Worm (Caenorhabditis elegans) whole organism, L1 larva: ENCODE data around the gene F01G12.18.

ENCODE experiments used
- C04F5.9 ChIP-seq: sonication (generic microtip); optimal IDR thresholded peaks from 2 replicates; lab custom pipeline; 2016; ENCODE audit warnings: missing genetic modification characterization, missing compliant biosample characterization
- C34B4.2 ChIP-seq: sonication (generic microtip); optimal IDR thresholded peaks from 2 replicates; lab custom pipeline; 2017; ENCODE audit warnings: mild to moderate bottlenecking, missing genetic modification characterization, missing compliant biosample characterization
- F16B12.6 ChIP-seq: fragments of 150-350 bp; optimal IDR thresholded peaks from 2 replicates; lab custom pipeline; 2014; ENCODE audit warnings: missing biosample characterization, missing genetic modification characterization
- Y116A8C.19 ChIP-seq: sonication (generic microtip); optimal IDR thresholded peaks from 2 replicates; lab custom pipeline; 2016; ENCODE audit warnings: missing compliant biosample characterization, missing genetic modification characterization, borderline replicate concordance
- ceh-8 ChIP-seq: fragments of 200-800 bp; sonication (Bioruptor generic); optimal IDR thresholded peaks from 2 replicates; lab custom pipeline; 2018; ENCODE audit warnings: mild to moderate bottlenecking, missing genetic modification characterization, moderate library complexity, missing compliant biosample characterization
- ceh-82 ChIP-seq, 3 experiments: fragments of 150-350 bp in 1 of 3; sonication (generic microtip) in 2 of 3; optimal IDR thresholded peaks; 2 replicates each; lab custom pipeline; 2014 to 2017; ENCODE audit warnings: missing biosample characterization in 3 of 3, missing genetic modification characterization in 3 of 3
- ceh-88 ChIP-seq: fragments of 200-800 bp; sonication (Bioruptor generic); IDR thresholded peaks from 2 replicates; pipeline ENCODE4 v1.3.6; 2022; ENCODE audit warnings: missing genetic modification characterization, missing compliant biosample characterization
- ceh-90 ChIP-seq: sonication (generic microtip); optimal IDR thresholded peaks from 2 replicates; lab custom pipeline; 2016; ENCODE audit warnings: missing genetic modification characterization, missing compliant biosample characterization
- efl-3 ChIP-seq: fragments of 200-800 bp; sonication (Bioruptor generic); optimal IDR thresholded peaks from 2 replicates; lab custom pipeline; 2018; ENCODE audit warnings: mild to moderate bottlenecking, missing genetic modification characterization, missing compliant biosample characterization
- fkh-10 ChIP-seq: sonication (generic microtip); optimal IDR thresholded peaks from 2 replicates; lab custom pipeline; 2017; ENCODE audit warnings: missing biosample characterization, missing genetic modification reagents, missing genetic modification characterization
- fkh-8 ChIP-seq: sonication (generic microtip); optimal IDR thresholded peaks from 2 replicates; lab custom pipeline; 2016; ENCODE audit warnings: mild to moderate bottlenecking, missing genetic modification characterization, missing compliant biosample characterization
- hlh-17 ChIP-seq: fragments of 200-800 bp; sonication (Bioruptor generic); optimal IDR thresholded peaks from 2 replicates; lab custom pipeline; 2018; ENCODE audit warnings: missing genetic modification characterization, mild to moderate bottlenecking, missing compliant biosample characterization, moderate library complexity, borderline replicate concordance
- hlh-4 ChIP-seq: sonication (generic microtip); optimal IDR thresholded peaks from 2 replicates; lab custom pipeline; 2016; ENCODE audit warnings: mild to moderate bottlenecking, missing genetic modification characterization, missing compliant biosample characterization
- hpl-2 ChIP-seq: fragments of 150-350 bp; optimal IDR thresholded peaks from 2 replicates; lab custom pipeline; 2014; ENCODE audit warnings: missing biosample characterization, missing genetic modification reagents, missing genetic modification characterization
- lin-13 ChIP-seq: fragments of 150-350 bp; optimal IDR thresholded peaks from 2 replicates; lab custom pipeline; 2014; ENCODE audit warnings: missing biosample characterization, missing genetic modification reagents, missing genetic modification characterization
- lin-14 ChIP-seq: fragments of 200-800 bp; sonication (Bioruptor generic); optimal IDR thresholded peaks from 2 replicates; lab custom pipeline; 2018; ENCODE audit warnings: mild to moderate bottlenecking, missing genetic modification characterization, moderate library complexity, missing compliant biosample characterization
- lin-15B ChIP-seq: fragments of 150-350 bp; sonication (generic microtip); optimal IDR thresholded peaks from 3 replicates; lab custom pipeline; 2014; ENCODE audit warnings: missing biosample characterization, missing genetic modification characterization
- lin-35 ChIP-seq, 2 experiments: fragments of 150-350 bp; optimal IDR thresholded peaks; 2 replicates each; lab custom pipeline; 2014; ENCODE audit warnings: missing biosample characterization in 2 of 2, missing genetic modification characterization in 2 of 2, missing genetic modification reagents in 2 of 2
- lin-39 ChIP-seq: fragments of 150-350 bp; optimal IDR thresholded peaks from 2 replicates; lab custom pipeline; 2014; ENCODE audit warnings: missing biosample characterization, missing genetic modification reagents, missing genetic modification characterization
- lsy-2 ChIP-seq, 2 experiments: fragments of 150-350 bp; optimal IDR thresholded peaks; 2 replicates each; lab custom pipeline; 2014; ENCODE audit warnings: missing biosample characterization in 2 of 2, missing genetic modification characterization in 2 of 2
- mab-9 ChIP-seq: fragments of 200-800 bp; sonication (Bioruptor generic); IDR thresholded peaks from 2 replicates; pipeline ENCODE4 v1.3.6; 2022; ENCODE audit warnings: missing genetic modification reagents, missing genetic modification characterization, missing compliant biosample characterization
- nhr-11 ChIP-seq: fragments of 150-350 bp; optimal IDR thresholded peaks from 2 replicates; lab custom pipeline; 2014; ENCODE audit warnings: missing biosample characterization, missing genetic modification characterization
- nhr-12 ChIP-seq: sonication (generic microtip); optimal IDR thresholded peaks from 2 replicates; lab custom pipeline; 2017; ENCODE audit warnings: missing biosample characterization, missing genetic modification characterization
- nhr-19 ChIP-seq: fragments of 200-800 bp; sonication (Bioruptor generic); conservative IDR thresholded peaks from 2 replicates; pipeline ENCODE4 v1.3.6; 2022; ENCODE audit warnings: missing genetic modification characterization, missing compliant biosample characterization
- nhr-20 ChIP-seq: sonication (generic microtip); optimal IDR thresholded peaks from 2 replicates; lab custom pipeline; 2016; ENCODE audit warnings: mild to moderate bottlenecking, missing genetic modification characterization, missing compliant biosample characterization
- nhr-47 ChIP-seq: sonication (generic microtip); optimal IDR thresholded peaks from 2 replicates; lab custom pipeline; 2016; ENCODE audit warnings: mild to moderate bottlenecking, missing genetic modification characterization, moderate library complexity, missing compliant biosample characterization
- nhr-84 ChIP-seq: sonication (generic microtip); optimal IDR thresholded peaks from 2 replicates; lab custom pipeline; 2017; ENCODE audit warnings: missing biosample characterization, missing genetic modification characterization
- pag-3 ChIP-seq: sonication (generic microtip); optimal IDR thresholded peaks from 2 replicates; lab custom pipeline; 2017; ENCODE audit warnings: missing genetic modification characterization, mild to moderate bottlenecking, missing compliant biosample characterization, antibody characterized with exemption, borderline replicate concordance; ENCODE audit not compliant: insufficient read depth
- pqm-1 ChIP-seq: sonication (generic microtip); optimal IDR thresholded peaks from 3 replicates; lab custom pipeline; 2017; ENCODE audit warnings: missing biosample characterization, missing genetic modification characterization
- rnt-1 ChIP-seq: sonication (generic microtip); optimal IDR thresholded peaks from 2 replicates; lab custom pipeline; 2016; ENCODE audit warnings: mild to moderate bottlenecking, missing genetic modification characterization, moderate library complexity, missing compliant biosample characterization
- snpc-4 ChIP-seq: fragments of 150-350 bp; optimal IDR thresholded peaks from 2 replicates; lab custom pipeline; 2014; ENCODE audit warnings: missing biosample characterization, missing genetic modification characterization
- sptf-1 ChIP-seq: fragments of 150-350 bp; optimal IDR thresholded peaks from 2 replicates; lab custom pipeline; 2014; ENCODE audit warnings: missing biosample characterization, missing genetic modification characterization
- tbx-2 ChIP-seq: sonication (generic microtip); optimal IDR thresholded peaks from 2 replicates; lab custom pipeline; 2016; ENCODE audit warnings: missing genetic modification characterization, missing compliant biosample characterization
- unc-130 ChIP-seq: fragments of 150-350 bp; optimal IDR thresholded peaks from 2 replicates; lab custom pipeline; 2017; ENCODE audit warnings: missing biosample characterization, missing genetic modification characterization, inconsistent platforms
- unc-86 ChIP-seq: sonication (generic microtip); optimal IDR thresholded peaks from 2 replicates; lab custom pipeline; 2016; ENCODE audit warnings: missing genetic modification characterization, missing compliant biosample characterization
- vab-15 ChIP-seq: sonication (generic microtip); optimal IDR thresholded peaks from 2 replicates; lab custom pipeline; 2017; ENCODE audit warnings: missing genotype, mild to moderate bottlenecking, missing genetic modification characterization, missing compliant biosample characterization
- zag-1 ChIP-seq: fragments of 150-350 bp; optimal IDR thresholded peaks from 2 replicates; lab custom pipeline; 2014; ENCODE audit warnings: missing biosample characterization, missing genetic modification characterization
- zip-4 ChIP-seq: fragments of 200-800 bp; sonication (Bioruptor generic); optimal IDR thresholded peaks from 2 replicates; lab custom pipeline; 2018; ENCODE audit warnings: mild to moderate bottlenecking, missing genetic modification characterization, moderate library complexity, missing compliant biosample characterization
- ztf-11 ChIP-seq, 2 experiments: sonication (generic microtip); optimal IDR thresholded peaks; 2 replicates each; lab custom pipeline; 2016 to 2017; ENCODE audit warnings: missing genetic modification characterization in 2 of 2, missing biosample characterization in 1 of 2, missing compliant biosample characterization in 1 of 2

F01G12.18 gene

DNA sequence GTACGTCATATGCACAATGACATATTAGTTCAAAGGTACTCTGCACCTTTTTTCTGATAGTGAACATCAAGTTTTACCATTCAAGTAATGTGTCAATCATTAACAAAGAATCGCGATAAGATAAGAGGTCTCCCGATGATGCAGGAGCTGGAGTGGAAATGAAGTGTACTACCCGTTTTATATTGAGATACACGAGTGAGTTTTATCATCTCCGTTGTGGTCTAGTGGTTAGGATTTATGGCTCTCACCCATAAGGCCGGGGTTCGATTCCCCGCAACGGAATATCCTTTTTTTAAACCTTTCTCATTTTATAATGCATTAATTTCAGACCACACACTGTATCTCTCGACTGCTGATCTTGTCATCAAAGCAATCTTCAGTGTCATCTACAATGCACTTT is 20.4 kb downstream of the F01G12.18 start (continued):
- no peak for TF ChIP-seq ceh-8 (GFP tag; lab: Kevin White, UChicago)
- TF ChIP-seq mab-9 (GFP tag; lab: Robert Waterston, UW): no peak
- no peak for TF ChIP-seq unc-86 (tag; lab: Kevin White, UChicago)
- TF ChIP-seq F16B12.6 (tag; lab: Kevin White, UChicago): no peak
- peak in 1 of 2 experiments; percentile 49 for TF ChIP-seq lsy-2 (tag; optimal IDR thresholded peaks at IDR 0.05; lab: Kevin White, UChicago)
- peak; percentile 62 for TF ChIP-seq nhr-47 (tag; lab: Kevin White, UChicago)
- no peak for TF ChIP-seq snpc-4 (tag; lab: Kevin White, UChicago)
- TF ChIP-seq efl-3: no peak
- peak; percentile 72 for TF ChIP-seq nhr-20 (tag; lab: Kevin White, UChicago)
- TF ChIP-seq pag-3 (tag; lab: Kevin White, UChicago): no peak
- no peak for TF ChIP-seq nhr-11 (tag; lab: Kevin White, UChicago)
- no peak for TF ChIP-seq lin-15B (tag; lab: Kevin White, UChicago)
- peak; percentile 47 for TF ChIP-seq tbx-2 (tag; lab: Kevin White, UChicago)
- TF ChIP-seq, all 84 proteins: peak for 28

ce11 chrX:16375807-16376638 is 22.2 kb downstream of the F01G12.18 start, which contains the start of gene sur-7:
sur-7 (plus strand) TSS chrX:16376588.
- TF ChIP-seq ceh-90 (peak; percentile 54), vab-15 (tag; lab: Kevin White, UChicago) (no peak), mab-9 (GFP tag; lab: Robert Waterston, UW) (no peak), fkh-10 (GFP tag; lab: Kevin White, UChicago) (peak; percentile 35), ceh-82 (tag; optimal IDR thresholded peaks at IDR 0.05; lab: Kevin White, UChicago) (no peak), unc-130 (tag; lab: Kevin White, UChicago) (no peak), zag-1 (no peak), Y116A8C.19 (tag; lab: Kevin White, UChicago) (no peak), lin-14 (GFP tag; lab: Kevin White, UChicago) (peak; percentile 78), ceh-88 (GFP tag; lab: Robert Waterston, UW) (no peak), nhr-19 (GFP tag; lab: Robert Waterston, UW) (no peak), zip-4 (no peak), C34B4.2 (tag; lab: Kevin White, UChicago) (no peak), C04F5.9 (tag; lab: Kevin White, UChicago) (no peak), hlh-17 (GFP tag; lab: Kevin White, UChicago) (no peak), lin-39 (tag; lab: Kevin White, UChicago) (no peak), efl-3 (no peak), pqm-1 (tag; lab: Kevin White, UChicago) (no peak), nhr-84 (tag; lab: Kevin White, UChicago) (no peak), ztf-11 (tag; optimal IDR thresholded peaks at IDR 0.05; lab: Kevin White, UChicago) (no peak), hpl-2 (GFP tag; lab: Kevin White, UChicago) (no peak), hlh-4 (no peak), sptf-1 (no peak), nhr-12 (tag; lab: Kevin White, UChicago) (no peak), lin-13 (GFP tag; lab: Kevin White, UChicago) (no peak), unc-86 (tag; lab: Kevin White, UChicago) (no peak), rnt-1 (peak; percentile 63), fkh-8 (tag; lab: Kevin White, UChicago) (no peak), lin-35 (GFP tag; optimal IDR thresholded peaks at IDR 0.05; lab: Kevin White, UChicago) (no peak)
